Worm (Caenorhabditis elegans) whole organism, L4 larva: Measurements from ENCODE around the gene Y52E8A.3.
"Not testable (repeated sequence)": the region's sequence is repeated elsewhere in the genome, so short reads cannot be mapped to it uniquely, and the experiment has no call there.

Experiments
- aha-1 ChIP-seq: fragments of 150-350 bp; peaks from one replicate; lab custom pipeline; 2014; ENCODE audit warnings: missing biosample characterization, missing genetic modification characterization
- ama-1 ChIP-seq: fragments of 150-350 bp; optimal IDR thresholded peaks from 2 replicates; lab custom pipeline; 2014; ENCODE audit warnings: inconsistent platforms, mixed read lengths
- dpl-1 ChIP-seq: fragments of 150-350 bp; optimal IDR thresholded peaks from 2 replicates; lab custom pipeline; 2014; ENCODE audit warnings: missing biosample characterization, missing genetic modification reagents, missing genetic modification characterization
- fkh-10 ChIP-seq: fragments of 150-350 bp; optimal IDR thresholded peaks from 2 replicates; lab custom pipeline; 2014; ENCODE audit warnings: missing biosample characterization, missing genetic modification reagents, missing genetic modification characterization
- lsy-2 ChIP-seq, 2 experiments: fragments of 150-350 bp in 1 of 2; sonication (generic microtip) in 1 of 2; optimal IDR thresholded peaks; 2 replicates each; lab custom pipeline; 2014 to 2017; ENCODE audit warnings: missing biosample characterization in 2 of 2, missing genetic modification characterization in 2 of 2
- mes-2 ChIP-seq: sonication (generic microtip); optimal IDR thresholded peaks from 2 replicates; lab custom pipeline; 2016; ENCODE audit warnings: missing genotype, mild to moderate bottlenecking, missing genetic modification characterization, missing compliant biosample characterization; ENCODE audit not compliant: poor library complexity, severe bottlenecking
- nhr-237 ChIP-seq: sonication (generic microtip); optimal IDR thresholded peaks from 2 replicates; lab custom pipeline; 2017; ENCODE audit warnings: missing biosample characterization, missing genetic modification characterization
- nhr-28 ChIP-seq: fragments of 150-350 bp; optimal IDR thresholded peaks from 2 replicates; lab custom pipeline; 2014; ENCODE audit warnings: missing biosample characterization, missing genetic modification characterization
- nhr-6 ChIP-seq: fragments of 150-350 bp; optimal IDR thresholded peaks from 2 replicates; lab custom pipeline; 2014; ENCODE audit warnings: missing biosample characterization, missing genetic modification characterization
- pha-4 ChIP-seq, 2 experiments: fragments of 150-350 bp in 1 of 2; fragments of 200-800 bp in 1 of 2; sonication (Bioruptor generic) in 1 of 2; IDR thresholded peaks in 1 of 2; optimal IDR thresholded peaks in 1 of 2; 2 replicates each; pipeline versions ENCODE4 v1.3.6 to Lab custom; 2014 to 2022; ENCODE audit warnings: missing genetic modification characterization in 2 of 2, missing genetic modification reagents in 2 of 2, missing biosample characterization in 1 of 2, missing compliant biosample characterization in 1 of 2
- snpc-4 ChIP-seq: fragments of 150-350 bp; optimal IDR thresholded peaks from 2 replicates; lab custom pipeline; 2014; ENCODE audit warnings: missing biosample characterization, missing genetic modification characterization
- tra-1 ChIP-seq: fragments of 200-800 bp; sonication (Bioruptor generic); IDR thresholded peaks from 2 replicates; pipeline ENCODE4 v1.3.6; 2022; ENCODE audit warnings: missing genetic modification reagents, missing genetic modification characterization, missing compliant biosample characterization
- unc-39 ChIP-seq: sonication (generic microtip); optimal IDR thresholded peaks from 2 replicates; lab custom pipeline; 2017; ENCODE audit warnings: missing biosample characterization, missing genetic modification characterization
- unc-62 ChIP-seq, 3 experiments: fragments of 150-350 bp in 1 of 3; sonication (generic microtip); optimal IDR thresholded peaks in 2 of 3; peaks in 1 of 3; 1 replicate in 1 of 3; 2 replicates in 2 of 3; lab custom pipeline; 2014 to 2017; ENCODE audit warnings: missing biosample characterization in 3 of 3, missing genetic modification characterization in 3 of 3, missing genetic modification reagents in 3 of 3, missing genotype in 1 of 3

DNA sequence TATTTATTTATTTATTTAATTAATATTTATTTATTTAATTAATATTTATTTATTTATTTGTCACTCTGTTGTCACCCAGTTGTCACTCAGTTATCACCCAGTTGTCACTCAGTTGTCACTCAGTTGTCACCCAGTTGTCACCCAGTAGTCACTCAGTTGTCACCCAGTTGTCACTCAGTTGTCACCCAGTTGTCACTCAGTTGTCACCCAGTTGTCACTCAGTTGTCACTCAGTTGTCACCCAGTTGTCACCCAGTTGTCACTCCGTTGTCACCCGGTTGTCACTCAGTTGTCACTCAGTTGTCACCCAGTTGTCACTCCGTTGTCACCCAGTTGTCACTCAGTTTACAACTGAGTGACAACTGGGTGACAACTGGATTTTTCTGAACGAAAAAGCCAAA lies 2.3 kb upstream of the Y52E8A.3 start:
- not testable (repeated sequence) for TF ChIP-seq snpc-4 (tag; lab: Kevin White, UChicago); lsy-2 (tag; optimal IDR thresholded peaks at IDR 0.05; lab: Kevin White, UChicago); nhr-237; mes-2; unc-39 (tag; lab: Kevin White, UChicago); unc-62 (GFP tag; optimal IDR thresholded peaks at IDR 0.05 in 1 of 2; lab: Kevin White, UChicago); unc-62 (tag; optimal IDR thresholded peaks at IDR 0.05; lab: Kevin White, UChicago); tra-1; fkh-10 (GFP tag; lab: Kevin White, UChicago); aha-1 (tag; lab: Kevin White, UChicago); dpl-1 (GFP tag; lab: Kevin White, UChicago); pha-4 (GFP tag; IDR thresholded peaks at IDR 0.05; lab: Robert Waterston, UW); pha-4 (tag; optimal IDR thresholded peaks at IDR 0.05; lab: Kevin White, UChicago); nhr-6; nhr-28 (tag; lab: Kevin White, UChicago); ama-1 (lab: Kevin White, UChicago)
